Fruit fly (Drosophila melanogaster): ENCODE data around the gene CG15210.

Gene CG15210

dm6 chrX:10802457-10803378 is 36.3 kb upstream of the CG15210 start (continued):
- TF ChIP-seq Vsx1 (GFP tag; optimal IDR thresholded peaks at IDR 0.05) (peak; percentile 25), Nf-YA (GFP tag; IDR thresholded peaks at IDR 0.05) (0 out of 2 replicates have a peak, but pooled peaks have one; percentile 19), CG2120 (GFP tag; optimal IDR thresholded peaks at IDR 0.05) (peak; percentile 15), bsh (GFP tag; optimal IDR thresholded peaks at IDR 0.05) (peak in 1 of 2 experiments; percentile 74), Fer2 (tag; optimal IDR thresholded peaks at IDR 0.05) (peak; percentile 11), CG8924 (tag; optimal IDR thresholded peaks at IDR 0.05) (peak; percentile 79), CG9727 (GFP tag; optimal IDR thresholded peaks at IDR 0.05) (peak; percentile 61), kay (GFP tag; optimal IDR thresholded peaks at IDR 0.05) (no peak), mam (GFP tag; optimal IDR thresholded peaks at IDR 0.05) (no peak), z (GFP tag; IDR thresholded peaks at IDR 0.05) (no peak), CG10321 (GFP tag; IDR thresholded peaks at IDR 0.05) (no peak), Camta (GFP tag; optimal IDR thresholded peaks at IDR 0.05) (no peak), org-1 (GFP tag; optimal IDR thresholded peaks at IDR 0.05) (peak; percentile 47), CG7987 (GFP tag; optimal IDR thresholded peaks at IDR 0.05) (peak; percentile 12), ken (GFP tag; IDR thresholded peaks at IDR 0.05) (no peak), Fer3 (tag; optimal IDR thresholded peaks at IDR 0.05) (peak; percentile 58), Sox102F (GFP tag; optimal IDR thresholded peaks at IDR 0.05) (peak; percentile 83), wdn (GFP tag; IDR thresholded peaks at IDR 0.05) (no peak), CG13123 (GFP tag; optimal IDR thresholded peaks at IDR 0.05) (no peak), oc (tag; optimal IDR thresholded peaks at IDR 0.05) (no peak), CG1529 (GFP tag; optimal IDR thresholded peaks at IDR 0.05) (peak; percentile 47), CG8388 (GFP tag; optimal IDR thresholded peaks at IDR 0.05) (peak; percentile 74), CG4730 (GFP tag; IDR thresholded peaks at IDR 0.05) (no peak), jing (GFP tag; optimal IDR thresholded peaks at IDR 0.05) (no peak), danr (GFP tag; IDR thresholded peaks at IDR 0.05) (0 out of 2 replicates have a peak, but pooled peaks have one; percentile 12), Lpt (GFP tag; optimal IDR thresholded peaks at IDR 0.05) (no peak), Hmr (GFP tag; optimal IDR thresholded peaks at IDR 0.05) (no peak), eve (GFP tag; optimal IDR thresholded peaks at IDR 0.05) (peak in 1 of 2 experiments; percentile 46), CG10147 (GFP tag; optimal IDR thresholded peaks at IDR 0.05) (peak; percentile 52), CG18476 (GFP tag; optimal IDR thresholded peaks at IDR 0.05) (no peak), ewg (GFP tag; optimal IDR thresholded peaks at IDR 0.05) (peak; percentile 33)

dm6 chrX:10804042-10804441 is 35.0 kb upstream of the CG15210 start:
- TF ChIP-seq crp (GFP tag; optimal IDR thresholded peaks at IDR 0.05) (no peak), HLH3B (GFP tag; IDR thresholded peaks at IDR 0.05) (no peak), tna (GFP tag; IDR thresholded peaks at IDR 0.05; ENCODE audit: partially characterized antibody) (no peak), toy (GFP tag; IDR thresholded peaks at IDR 0.05) (no peak), CG11696 (GFP tag; IDR thresholded peaks at IDR 0.05) (0 out of 2 replicates have a peak, but pooled peaks have one; percentile 5), CG7786 (GFP tag; optimal IDR thresholded peaks at IDR 0.05) (no peak), Drgx (GFP tag; IDR thresholded peaks at IDR 0.05) (peak; percentile 40), sens (GFP tag) (peak; percentile 62), seq (GFP tag; IDR thresholded peaks at IDR 0.05) (0 out of 2 replicates have a peak, but pooled peaks have one; percentile 6), Med (GFP tag) (peak; percentile 74)

Measured in whole organism, embryonic.